Worm (Caenorhabditis elegans) whole organism, L4 larva: ENCODE data around the gene sre-32.
A peak's percentile ranks its signal among the peaks of the same experiment; 100 is the strongest.

Experiments
- D1046.2 ChIP-seq: fragments of 200-800 bp; sonication (Bioruptor generic); IDR thresholded peaks from 2 replicates; pipeline ENCODE4 v1.3.6; 2022; ENCODE audit warnings: missing genetic modification characterization, missing compliant biosample characterization
- F10B5.3 ChIP-seq: sonication (generic microtip); optimal IDR thresholded peaks from 2 replicates; lab custom pipeline; 2016; ENCODE audit warnings: mild to moderate bottlenecking, missing genetic modification characterization, missing compliant biosample characterization
- F37D6.2 ChIP-seq: sonication (generic microtip); optimal IDR thresholded peaks from 2 replicates; lab custom pipeline; 2016; ENCODE audit warnings: mild to moderate bottlenecking, missing genetic modification characterization, missing compliant biosample characterization
- F49E8.2 ChIP-seq: sonication (generic microtip); optimal IDR thresholded peaks from 2 replicates; lab custom pipeline; 2016; ENCODE audit warnings: missing compliant biosample characterization, mild to moderate bottlenecking, missing genetic modification characterization, borderline replicate concordance
- Y105C5A.15 ChIP-seq: fragments of 200-800 bp; sonication (Bioruptor generic); IDR thresholded peaks from 2 replicates; pipeline ENCODE4 v1.3.6; 2022; ENCODE audit warnings: missing genetic modification characterization, missing compliant biosample characterization
- Y75B8A.6 ChIP-seq: fragments of 200-800 bp; sonication (Bioruptor generic); IDR thresholded peaks from 2 replicates; pipeline ENCODE4 v1.3.6; 2022; ENCODE audit warnings: missing genetic modification reagents, missing genetic modification characterization, missing compliant biosample characterization
- ZK337.2 ChIP-seq: fragments of 200-800 bp; sonication (Bioruptor generic); IDR thresholded peaks from 2 replicates; pipeline ENCODE4 v1.3.6; 2022; ENCODE audit warnings: missing genetic modification reagents, missing genetic modification characterization, missing compliant biosample characterization
- aha-1 ChIP-seq: fragments of 150-350 bp; peaks from one replicate; lab custom pipeline; 2014; ENCODE audit warnings: missing biosample characterization, missing genetic modification characterization
- attf-4 ChIP-seq: sonication (generic microtip); optimal IDR thresholded peaks from 3 replicates; lab custom pipeline; 2017; ENCODE audit warnings: missing biosample characterization, missing genetic modification characterization
- ceh-28 ChIP-seq: fragments of 150-350 bp; optimal IDR thresholded peaks from 2 replicates; lab custom pipeline; 2014; ENCODE audit warnings: missing biosample characterization, missing genetic modification reagents, missing genetic modification characterization
- ceh-82 ChIP-seq: sonication (generic microtip); optimal IDR thresholded peaks from 2 replicates; lab custom pipeline; 2017; ENCODE audit warnings: missing biosample characterization, missing genetic modification characterization
- ces-1 ChIP-seq: fragments of 150-350 bp; sonication (generic microtip); optimal IDR thresholded peaks from 4 replicates; lab custom pipeline; 2014; ENCODE audit warnings: missing biosample characterization, missing genetic modification reagents, missing genetic modification characterization
- daf-16 ChIP-seq, 3 experiments: sonication (generic microtip); optimal IDR thresholded peaks; 2 replicates each; lab custom pipeline; 2016 to 2017; ENCODE audit warnings: missing genetic modification characterization in 3 of 3, missing genetic modification reagents in 3 of 3, mild to moderate bottlenecking in 2 of 3, missing compliant biosample characterization in 2 of 3, missing biosample characterization in 1 of 3, moderate library complexity in 1 of 3
- daf-19 ChIP-seq: fragments of 200-800 bp; sonication (Bioruptor generic); conservative IDR thresholded peaks from 2 replicates; pipeline ENCODE4 v1.3.6; 2022; ENCODE audit warnings: missing genetic modification characterization, missing compliant biosample characterization
- dmd-6 ChIP-seq: fragments of 200-800 bp; sonication (Bioruptor generic); IDR thresholded peaks from 2 replicates; pipeline ENCODE4 v1.3.6; 2022; ENCODE audit warnings: missing genetic modification reagents, missing genetic modification characterization, missing compliant biosample characterization
- dmd-9 ChIP-seq: fragments of 200-800 bp; sonication (Bioruptor generic); IDR thresholded peaks from 2 replicates; pipeline ENCODE4 v1.3.6; 2022; ENCODE audit warnings: missing genetic modification reagents, missing genetic modification characterization, missing compliant biosample characterization
- duxl-1 ChIP-seq: sonication (generic microtip); optimal IDR thresholded peaks from 2 replicates; lab custom pipeline; 2016; ENCODE audit warnings: mild to moderate bottlenecking, missing genetic modification characterization, moderate library complexity, missing compliant biosample characterization; ENCODE audit not compliant: poor library complexity
- egl-27 ChIP-seq: sonication (generic microtip); optimal IDR thresholded peaks from 3 replicates; lab custom pipeline; 2017; ENCODE audit warnings: missing biosample characterization, missing genetic modification reagents, missing genetic modification characterization
- gei-8 ChIP-seq: fragments of 200-800 bp; sonication (Bioruptor generic); optimal IDR thresholded peaks from 2 replicates; lab custom pipeline; 2018; ENCODE audit warnings: mild to moderate bottlenecking, missing genetic modification characterization, missing compliant biosample characterization
- hif-1 ChIP-seq, 2 experiments: sonication (generic microtip); optimal IDR thresholded peaks; 2 replicates each; lab custom pipeline; 2016 to 2017; ENCODE audit warnings: missing compliant biosample characterization in 2 of 2, missing genetic modification characterization in 2 of 2, missing genetic modification reagents in 2 of 2, missing genotype in 2 of 2, mild to moderate bottlenecking in 1 of 2
- hlh-30 ChIP-seq: sonication (generic microtip); optimal IDR thresholded peaks from 2 replicates; lab custom pipeline; 2017; ENCODE audit warnings: antibody characterized with exemption, mild to moderate bottlenecking, missing genetic modification characterization, missing compliant biosample characterization; ENCODE audit not compliant: insufficient read depth
- hmg-1.1 ChIP-seq: fragments of 200-800 bp; sonication (Bioruptor generic); IDR thresholded peaks from 2 replicates; pipeline ENCODE4 v1.3.6; 2022; ENCODE audit warnings: missing genetic modification reagents, missing genetic modification characterization, missing compliant biosample characterization
- lin-13 ChIP-seq: fragments of 150-350 bp; optimal IDR thresholded peaks from 2 replicates; lab custom pipeline; 2014; ENCODE audit warnings: missing biosample characterization, missing genetic modification reagents, missing genetic modification characterization
- lin-29 ChIP-seq: fragments of 200-800 bp; sonication (Bioruptor generic); IDR thresholded peaks from 2 replicates; pipeline ENCODE4 v1.3.6; 2022; ENCODE audit warnings: missing genetic modification reagents, missing genetic modification characterization, missing compliant biosample characterization
- lin-38 ChIP-seq: fragments of 200-800 bp; sonication (Bioruptor generic); IDR thresholded peaks from 2 replicates; pipeline ENCODE4 v1.3.6; 2022; ENCODE audit warnings: missing genetic modification reagents, missing genetic modification characterization, missing compliant biosample characterization
- madf-9 ChIP-seq: fragments of 200-800 bp; sonication (Bioruptor generic); conservative IDR thresholded peaks from 2 replicates; pipeline ENCODE4 v1.3.6; 2022; ENCODE audit warnings: missing genetic modification reagents, missing genetic modification characterization, missing compliant biosample characterization
- mdl-1 ChIP-seq, 2 experiments: fragments of 150-350 bp in 1 of 2; sonication (generic microtip) in 1 of 2; optimal IDR thresholded peaks; 2 replicates each; lab custom pipeline; 2014 to 2017; ENCODE audit warnings: missing biosample characterization in 2 of 2, missing genetic modification characterization in 2 of 2
- mdt-29 ChIP-seq: fragments of 200-800 bp; sonication (Bioruptor generic); IDR thresholded peaks from 2 replicates; pipeline ENCODE4 v1.3.6; 2022; ENCODE audit warnings: missing genetic modification reagents, missing genetic modification characterization, missing compliant biosample characterization
- mes-2 ChIP-seq: sonication (generic microtip); optimal IDR thresholded peaks from 2 replicates; lab custom pipeline; 2016; ENCODE audit warnings: missing genotype, mild to moderate bottlenecking, missing genetic modification characterization, missing compliant biosample characterization; ENCODE audit not compliant: poor library complexity, severe bottlenecking
- mxl-3 ChIP-seq: fragments of 200-800 bp; sonication (Bioruptor generic); optimal IDR thresholded peaks from 2 replicates; lab custom pipeline; 2018; ENCODE audit warnings: mild to moderate bottlenecking, missing genetic modification characterization, missing compliant biosample characterization
- nhr-11 ChIP-seq: fragments of 150-350 bp; optimal IDR thresholded peaks from 2 replicates; lab custom pipeline; 2014; ENCODE audit warnings: missing biosample characterization, missing genetic modification characterization
- nhr-111 ChIP-seq: fragments of 200-800 bp; sonication (Bioruptor generic); optimal IDR thresholded peaks from 2 replicates; lab custom pipeline; 2018; ENCODE audit warnings: mild to moderate bottlenecking, missing genetic modification characterization, missing compliant biosample characterization
- nhr-237 ChIP-seq: sonication (generic microtip); optimal IDR thresholded peaks from 2 replicates; lab custom pipeline; 2017; ENCODE audit warnings: missing biosample characterization, missing genetic modification characterization
- nhr-25 ChIP-seq: sonication (generic microtip); optimal IDR thresholded peaks from 2 replicates; lab custom pipeline; 2017; ENCODE audit warnings: missing genetic modification characterization, mild to moderate bottlenecking, missing compliant biosample characterization, antibody characterized with exemption, moderate library complexity, borderline replicate concordance; ENCODE audit not compliant: insufficient read depth
- nhr-42 ChIP-seq: fragments of 200-800 bp; sonication (Bioruptor generic); IDR thresholded peaks from 2 replicates; pipeline ENCODE4 v1.3.6; 2022; ENCODE audit warnings: missing genetic modification characterization, missing compliant biosample characterization
- nhr-6 ChIP-seq: fragments of 150-350 bp; optimal IDR thresholded peaks from 2 replicates; lab custom pipeline; 2014; ENCODE audit warnings: missing biosample characterization, missing genetic modification characterization
- nhr-76 ChIP-seq: fragments of 150-350 bp; optimal IDR thresholded peaks from 2 replicates; lab custom pipeline; 2014; ENCODE audit warnings: missing biosample characterization, missing genetic modification characterization
- nhr-77 ChIP-seq: fragments of 150-350 bp; optimal IDR thresholded peaks from 2 replicates; lab custom pipeline; 2014; ENCODE audit warnings: missing biosample characterization, missing genetic modification characterization
- php-3 ChIP-seq: fragments of 200-800 bp; sonication (Bioruptor generic); IDR thresholded peaks from 2 replicates; pipeline ENCODE4 v1.3.6; 2022; ENCODE audit warnings: missing genetic modification reagents, missing genetic modification characterization, missing compliant biosample characterization
- rbr-2 ChIP-seq: sonication (generic microtip); optimal IDR thresholded peaks from 2 replicates; lab custom pipeline; 2016; ENCODE audit warnings: missing genotype, missing genetic modification characterization, missing compliant biosample characterization
- saeg-2 ChIP-seq: fragments of 200-800 bp; sonication (Bioruptor generic); IDR thresholded peaks from 2 replicates; pipeline ENCODE4 v1.3.6; 2022; ENCODE audit warnings: missing genetic modification reagents, missing genetic modification characterization, missing compliant biosample characterization
- snpc-1.2 ChIP-seq: fragments of 200-800 bp; sonication (Bioruptor generic); IDR thresholded peaks from 2 replicates; pipeline ENCODE4 v1.3.6; 2022; ENCODE audit warnings: missing genetic modification reagents, missing genetic modification characterization, missing compliant biosample characterization
- snpc-4 ChIP-seq: fragments of 150-350 bp; optimal IDR thresholded peaks from 2 replicates; lab custom pipeline; 2014; ENCODE audit warnings: missing biosample characterization, missing genetic modification characterization
- spr-1 ChIP-seq: sonication (generic microtip); optimal IDR thresholded peaks from 2 replicates; lab custom pipeline; 2016; ENCODE audit warnings: mild to moderate bottlenecking, missing genetic modification characterization, missing compliant biosample characterization
- unc-130 ChIP-seq: sonication (generic microtip); optimal IDR thresholded peaks from 2 replicates; lab custom pipeline; 2016; ENCODE audit warnings: missing genetic modification reagents, missing genetic modification characterization, missing compliant biosample characterization
- vab-7 ChIP-seq: fragments of 200-800 bp; sonication (Bioruptor generic); IDR thresholded peaks from 2 replicates; pipeline ENCODE4 v1.3.6; 2022; ENCODE audit warnings: missing genetic modification reagents, missing genetic modification characterization, missing compliant biosample characterization
- zip-11 ChIP-seq: fragments of 200-800 bp; sonication (Bioruptor generic); IDR thresholded peaks from 2 replicates; pipeline ENCODE4 v1.3.6; 2022; ENCODE audit warnings: missing genetic modification characterization, missing compliant biosample characterization
- zip-2 ChIP-seq: fragments of 150-350 bp; optimal IDR thresholded peaks from 2 replicates; lab custom pipeline; 2014; ENCODE audit warnings: missing biosample characterization, missing genetic modification characterization
- ztf-7 ChIP-seq: fragments of 150-350 bp; optimal IDR thresholded peaks from 2 replicates; lab custom pipeline; 2014; ENCODE audit warnings: missing biosample characterization, missing genetic modification characterization

The sre-32 gene

ce11 chrII:12494556-12495131, 38.1 kb upstream of the sre-32 start, which contains the start of gene col-85 (continued):
- TF ChIP-seq spr-1 (peak; percentile 79), nhr-111 (GFP tag; lab: Kevin White, UChicago) (peak; percentile 73), nhr-237 (tag; lab: Kevin White, UChicago) (no peak), mes-2 (tag; lab: Kevin White, UChicago) (peak; percentile 83), daf-16 (GFP tag; optimal IDR thresholded peaks at IDR 0.05; lab: Kevin White, UChicago) (peak; percentile 14 to 86), daf-16 (tag; optimal IDR thresholded peaks at IDR 0.05; lab: Kevin White, UChicago) (peak; percentile 57), duxl-1 (tag; lab: Kevin White, UChicago) (peak; percentile 82), D1046.2 (GFP tag; lab: Robert Waterston, UW) (peak; percentile 91), attf-4 (tag; lab: Kevin White, UChicago) (no peak), hmg-1.1 (peak; percentile 98), Y75B8A.6 (peak; percentile 73; the same call in 1 of the 2 replicates), F49E8.2 (tag; lab: Kevin White, UChicago) (peak; percentile 49), mdl-1 (tag; optimal IDR thresholded peaks at IDR 0.05; lab: Kevin White, UChicago) (peak in 1 of 2 experiments; percentile 59), hif-1 (tag; optimal IDR thresholded peaks at IDR 0.05; lab: Kevin White, UChicago) (peak; percentile 5 to 68), php-3 (peak; percentile 84), ces-1 (GFP tag; lab: Kevin White, UChicago) (no peak), ceh-82 (no peak), rbr-2 (tag; lab: Kevin White, UChicago) (peak; percentile 87), gei-8 (GFP tag; lab: Kevin White, UChicago) (peak; percentile 76), lin-38 (GFP tag; lab: Robert Waterston, UW) (peak; percentile 90), F37D6.2 (tag; lab: Kevin White, UChicago) (peak; percentile 53), ZK337.2 (peak; percentile 93), unc-130 (GFP tag; lab: Kevin White, UChicago) (peak; percentile 63), nhr-42 (peak; percentile 78; the same call in 1 of the 2 replicates), dmd-6 (GFP tag; lab: Robert Waterston, UW) (peak; percentile 79), aha-1 (peak; percentile 94), ztf-7 (tag; lab: Kevin White, UChicago) (peak; percentile 71), vab-7 (GFP tag; lab: Robert Waterston, UW) (peak; percentile 96), hlh-30 (tag; lab: Kevin White, UChicago) (peak; percentile 65), saeg-2 (GFP tag; lab: Robert Waterston, UW) (peak; percentile 57; the same call in 1 of the 2 replicates), mdt-29 (GFP tag; lab: Robert Waterston, UW) (peak; percentile 79), snpc-1.2 (peak; percentile 88), dmd-9 (GFP tag; lab: Robert Waterston, UW) (peak; percentile 87), nhr-76 (tag; lab: Kevin White, UChicago) (no peak), nhr-77 (tag; lab: Kevin White, UChicago) (peak; percentile 60), nhr-11 (tag; lab: Kevin White, UChicago) (peak; percentile 56), zip-2 (tag; lab: Kevin White, UChicago) (peak; percentile 60), mxl-3 (GFP tag; lab: Kevin White, UChicago) (peak; percentile 42), nhr-6 (tag; lab: Kevin White, UChicago) (peak; percentile 48), lin-29 (peak; percentile 75), daf-19 (GFP tag; lab: Robert Waterston, UW) (no peak), F10B5.3 (tag; lab: Kevin White, UChicago) (no peak), lin-13 (peak; percentile 74), zip-11 (GFP tag; lab: Robert Waterston, UW) (0 out of 2 replicates have a peak, but pooled peaks have one; percentile 53), nhr-25 (tag; lab: Kevin White, UChicago) (no peak), ceh-28 (tag; lab: Kevin White, UChicago) (no peak), madf-9 (GFP tag; lab: Robert Waterston, UW) (peak; percentile 87), snpc-4 (tag; lab: Kevin White, UChicago) (peak; percentile 71), egl-27 (no peak), Y105C5A.15 (GFP tag; lab: Robert Waterston, UW) (peak; percentile 90; the same call in 1 of the 2 replicates)
